Worm (Caenorhabditis elegans) whole organism, L1 larva: Measurements from ENCODE around the gene bet-2.
A peak's percentile ranks its signal among the peaks of the same experiment; 100 is the strongest.

Experiments
- alr-1 ChIP-seq: fragments of 200-800 bp; sonication (Bioruptor generic); optimal IDR thresholded peaks from 2 replicates; lab custom pipeline; 2018; ENCODE audit warnings: borderline replicate concordance, mild to moderate bottlenecking, missing genetic modification characterization, missing compliant biosample characterization
- aly-2 ChIP-seq: fragments of 150-350 bp; optimal IDR thresholded peaks from 2 replicates; lab custom pipeline; 2014; ENCODE audit warnings: missing biosample characterization, missing genetic modification characterization
- ama-1 ChIP-seq: fragments of 150-350 bp; optimal IDR thresholded peaks from 2 replicates; lab custom pipeline; 2014
- efl-1 ChIP-seq, 4 experiments: fragments of 150-350 bp; optimal IDR thresholded peaks in 3 of 4; peaks in 1 of 4; 1 replicate in 1 of 4; 2 replicates in 3 of 4; lab custom pipeline; 2014; ENCODE audit warnings: missing biosample characterization in 2 of 4, missing genetic modification characterization in 2 of 4, missing genetic modification reagents in 2 of 4
- egl-13 ChIP-seq: sonication (generic microtip); optimal IDR thresholded peaks from 2 replicates; lab custom pipeline; 2016; ENCODE audit warnings: missing genotype, missing genetic modification reagents, missing genetic modification characterization, missing compliant biosample characterization
- egl-27 ChIP-seq, 2 experiments: fragments of 150-350 bp in 1 of 2; sonication (generic microtip); optimal IDR thresholded peaks; 3 replicates each; lab custom pipeline; 2017 to 2018; ENCODE audit warnings: missing biosample characterization in 2 of 2, missing genetic modification characterization in 2 of 2, missing genetic modification reagents in 2 of 2
- elt-2 ChIP-seq: sonication (generic microtip); optimal IDR thresholded peaks from 2 replicates; lab custom pipeline; 2016; ENCODE audit warnings: missing genetic modification characterization, mild to moderate bottlenecking, inconsistent platforms, missing compliant biosample characterization, missing genetic modification reagents
- fkh-8 ChIP-seq: sonication (generic microtip); optimal IDR thresholded peaks from 2 replicates; lab custom pipeline; 2016; ENCODE audit warnings: mild to moderate bottlenecking, missing genetic modification characterization, missing compliant biosample characterization
- fos-1 ChIP-seq: fragments of 150-350 bp; optimal IDR thresholded peaks from 2 replicates; lab custom pipeline; 2014; ENCODE audit warnings: missing biosample characterization, missing genetic modification characterization
- hlh-17 ChIP-seq: fragments of 200-800 bp; sonication (Bioruptor generic); optimal IDR thresholded peaks from 2 replicates; lab custom pipeline; 2018; ENCODE audit warnings: missing genetic modification characterization, mild to moderate bottlenecking, missing compliant biosample characterization, moderate library complexity, borderline replicate concordance
- hlh-4 ChIP-seq: sonication (generic microtip); optimal IDR thresholded peaks from 2 replicates; lab custom pipeline; 2016; ENCODE audit warnings: mild to moderate bottlenecking, missing genetic modification characterization, missing compliant biosample characterization
- lin-14 ChIP-seq: fragments of 200-800 bp; sonication (Bioruptor generic); optimal IDR thresholded peaks from 2 replicates; lab custom pipeline; 2018; ENCODE audit warnings: mild to moderate bottlenecking, missing genetic modification characterization, moderate library complexity, missing compliant biosample characterization
- lin-15B ChIP-seq: fragments of 150-350 bp; sonication (generic microtip); optimal IDR thresholded peaks from 3 replicates; lab custom pipeline; 2014; ENCODE audit warnings: missing biosample characterization, missing genetic modification characterization
- lin-35 ChIP-seq, 2 experiments: fragments of 150-350 bp; optimal IDR thresholded peaks; 2 replicates each; lab custom pipeline; 2014; ENCODE audit warnings: missing biosample characterization in 2 of 2, missing genetic modification characterization in 2 of 2, missing genetic modification reagents in 2 of 2
- mep-1 ChIP-seq: fragments of 150-350 bp; optimal IDR thresholded peaks from 2 replicates; lab custom pipeline; 2014; ENCODE audit warnings: missing biosample characterization, missing genetic modification characterization
- nhr-12 ChIP-seq: sonication (generic microtip); optimal IDR thresholded peaks from 2 replicates; lab custom pipeline; 2017; ENCODE audit warnings: missing biosample characterization, missing genetic modification characterization
- nhr-20 ChIP-seq: sonication (generic microtip); optimal IDR thresholded peaks from 2 replicates; lab custom pipeline; 2016; ENCODE audit warnings: mild to moderate bottlenecking, missing genetic modification characterization, missing compliant biosample characterization
- nhr-28 ChIP-seq: fragments of 150-350 bp; optimal IDR thresholded peaks from 2 replicates; lab custom pipeline; 2014; ENCODE audit warnings: missing biosample characterization, missing genetic modification characterization
- nhr-47 ChIP-seq: sonication (generic microtip); optimal IDR thresholded peaks from 2 replicates; lab custom pipeline; 2016; ENCODE audit warnings: mild to moderate bottlenecking, missing genetic modification characterization, moderate library complexity, missing compliant biosample characterization
- nhr-71 ChIP-seq: sonication (generic microtip); optimal IDR thresholded peaks from 2 replicates; lab custom pipeline; 2016; ENCODE audit warnings: mild to moderate bottlenecking, missing genetic modification characterization, moderate library complexity, missing compliant biosample characterization
- pax-3 ChIP-seq: fragments of 200-800 bp; sonication (Bioruptor generic); optimal IDR thresholded peaks from 2 replicates; lab custom pipeline; 2018; ENCODE audit warnings: mild to moderate bottlenecking, missing genetic modification characterization, moderate library complexity, missing compliant biosample characterization
- skn-1 ChIP-seq: fragments of 150-350 bp; optimal IDR thresholded peaks from 2 replicates; lab custom pipeline; 2014; ENCODE audit warnings: missing biosample characterization, missing genetic modification characterization
- sptf-1 ChIP-seq: fragments of 150-350 bp; optimal IDR thresholded peaks from 2 replicates; lab custom pipeline; 2014; ENCODE audit warnings: missing biosample characterization, missing genetic modification characterization
- swsn-7 ChIP-seq: sonication (generic microtip); optimal IDR thresholded peaks from 2 replicates; lab custom pipeline; 2016; ENCODE audit warnings: missing genetic modification characterization, missing compliant biosample characterization
- unc-62 ChIP-seq: fragments of 150-350 bp; optimal IDR thresholded peaks from 2 replicates; lab custom pipeline; 2014; ENCODE audit warnings: missing biosample characterization, missing genetic modification reagents, missing genetic modification characterization
- unc-98 ChIP-seq: fragments of 200-800 bp; sonication (Bioruptor generic); IDR thresholded peaks from 2 replicates; pipeline ENCODE4 v1.3.6; 2022; ENCODE audit warnings: missing genetic modification characterization, missing compliant biosample characterization
- vab-15 ChIP-seq: sonication (generic microtip); optimal IDR thresholded peaks from 2 replicates; lab custom pipeline; 2017; ENCODE audit warnings: missing genotype, mild to moderate bottlenecking, missing genetic modification characterization, missing compliant biosample characterization
- xbp-1 ChIP-seq: sonication (generic microtip); optimal IDR thresholded peaks from 2 replicates; lab custom pipeline; 2016; ENCODE audit warnings: missing genetic modification characterization, missing compliant biosample characterization
- ztf-11 ChIP-seq, 2 experiments: sonication (generic microtip); optimal IDR thresholded peaks; 2 replicates each; lab custom pipeline; 2016 to 2017; ENCODE audit warnings: missing genetic modification characterization in 2 of 2, missing biosample characterization in 1 of 2, missing compliant biosample characterization in 1 of 2

The bet-2 gene

ce11 chrX:10528993-10529392 lies 40.1 kb upstream of the bet-2 start, which contains the start of the genes F14F3.5 and slcf-1:
Gene F14F3.5 (minus strand): TSS chrX:10529226.
Gene slcf-1 (plus strand): TSS chrX:10529294.
- TF ChIP-seq nhr-12 (no peak), elt-2 (peak; percentile 75), sptf-1 (tag; lab: Kevin White, UChicago) (no peak), hlh-4 (tag; lab: Kevin White, UChicago) (no peak), skn-1 (tag; lab: Kevin White, UChicago) (no peak)

ce11 chrX:10532180-10532833 lies 36.8 kb upstream of the bet-2 start:
- TF ChIP-seq pax-3 (tag; lab: Kevin White, UChicago) (no peak), lin-35 (GFP tag; optimal IDR thresholded peaks at IDR 0.05; lab: Kevin White, UChicago) (peak in 1 of 2 experiments; percentile 38), elt-2 (peak; percentile 93), nhr-28 (tag; lab: Kevin White, UChicago) (no peak), egl-13 (tag; lab: Kevin White, UChicago) (peak; percentile 26), nhr-20 (tag; lab: Kevin White, UChicago) (peak; percentile 18), lin-14 (no peak), nhr-71 (peak; percentile 15)

- TF ChIP-seq elt-2: peak; percentile 60
- TF ChIP-seq mep-1 (tag; lab: Kevin White, UChicago): no peak
- TF ChIP-seq, all 84 proteins: peak for 1
Measured at ce11 chrX:10533447-10533846, 35.6 kb upstream of the bet-2 start, which contains the start of gene glo-3. Gene glo-3 (plus strand): TSS chrX:10533699.

DNA sequence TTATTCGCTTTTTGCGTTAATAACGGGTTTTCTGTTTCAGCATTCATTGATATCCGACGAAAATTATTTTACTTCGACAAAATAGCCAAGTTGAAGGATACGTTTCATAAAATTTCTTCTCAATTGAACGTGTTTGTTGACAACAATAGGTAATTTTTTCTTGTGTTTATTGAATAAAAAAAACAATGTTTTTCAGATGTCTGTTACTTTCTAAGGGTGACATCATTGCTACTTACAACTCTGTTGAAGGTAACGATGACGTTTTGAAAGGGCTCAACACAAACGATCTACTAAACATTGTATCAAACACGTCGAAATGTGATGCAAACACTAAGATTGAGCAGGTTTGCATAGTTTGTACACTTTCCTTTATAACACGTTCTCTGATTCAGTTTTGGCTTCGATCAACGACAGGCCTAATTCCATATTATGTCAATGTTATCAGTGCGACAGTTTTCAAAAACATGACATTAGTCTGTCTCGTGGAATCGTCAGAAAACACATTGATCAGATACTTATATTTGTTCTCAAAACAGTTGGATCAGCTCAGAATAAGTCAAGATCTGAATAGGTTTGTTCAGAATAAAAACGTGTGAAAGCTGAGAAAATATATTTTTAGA lies 34.3 kb upstream of the bet-2 start:
- TF ChIP-seq elt-2 (peak; percentile 2), aly-2 (tag; lab: Kevin White, UChicago) (no peak), efl-1 (optimal IDR thresholded peaks at IDR 0.05; lab: Kevin White, UChicago) (no peak), efl-1 (GFP tag; optimal IDR thresholded peaks at IDR 0.05 in 1 of 2; lab: Kevin White, UChicago) (peak in 1 of 2 experiments; percentile 62), nhr-47 (tag; lab: Kevin White, UChicago) (no peak)
- TF ChIP-seq, all 84 proteins: peak for 2

- TF ChIP-seq lin-15B (tag; lab: Kevin White, UChicago) (no peak), fkh-8 (tag; lab: Kevin White, UChicago) (no peak), egl-27 (tag; optimal IDR thresholded peaks at IDR 0.05; lab: Kevin White, UChicago) (no peak), vab-15 (tag; lab: Kevin White, UChicago) (no peak), ztf-11 (tag; optimal IDR thresholded peaks at IDR 0.05; lab: Kevin White, UChicago) (no peak), alr-1 (tag; lab: Kevin White, UChicago) (no peak)
Measured at ce11 chrX:10541789-10542188, 27.3 kb upstream of the bet-2 start.

DNA sequence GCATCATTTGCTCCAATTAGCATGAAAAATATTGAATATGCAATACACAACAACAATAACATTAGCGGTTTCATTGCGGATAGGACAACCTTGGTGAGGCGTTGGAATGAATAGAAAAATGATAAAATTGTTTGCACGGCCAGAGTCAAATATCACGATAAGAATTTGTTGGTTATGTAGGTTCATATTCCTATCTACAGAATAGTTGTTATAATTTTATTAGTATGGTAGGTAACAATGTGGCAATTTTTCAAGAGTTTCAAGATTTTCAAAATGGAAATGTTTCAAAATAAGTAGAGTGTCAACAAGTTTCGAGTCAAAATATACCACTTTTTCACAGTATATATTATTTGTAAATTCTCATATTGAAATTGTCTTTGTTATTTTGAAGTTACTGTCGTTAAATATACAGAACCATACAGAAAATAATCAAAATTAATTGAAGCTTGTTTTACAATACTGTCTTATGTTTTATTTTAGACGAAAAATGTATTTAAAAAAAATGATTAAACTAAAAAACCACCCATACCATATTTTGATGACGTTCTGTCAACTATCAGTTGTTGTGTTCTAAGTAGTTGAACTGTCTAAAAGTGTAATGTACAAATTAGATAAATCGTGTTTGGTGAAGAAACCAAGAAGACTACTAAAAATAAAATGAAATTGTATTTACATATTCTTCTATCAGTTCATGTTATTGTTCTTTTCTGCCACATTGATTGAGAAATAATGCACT lies 26.6 kb upstream of the bet-2 start, which contains the start of the genes F59F5.3 and F59F5.4:
Gene F59F5.3, minus strand, starts transcription at position 101 of the 736 bp plus-strand sequence.
Gene F59F5.4, plus strand, starts transcription at position 686 of the 736 bp plus-strand sequence.
- TF ChIP-seq unc-98 (no peak), alr-1 (tag; lab: Kevin White, UChicago) (no peak), elt-2 (peak; percentile 19), ama-1 (lab: Kevin White, UChicago) (no peak), swsn-7 (tag; lab: Kevin White, UChicago) (no peak)

- no peak for TF ChIP-seq sptf-1 (tag; lab: Kevin White, UChicago)
- no peak for TF ChIP-seq egl-13 (tag; lab: Kevin White, UChicago)
- TF ChIP-seq fos-1: no peak
- no peak for TF ChIP-seq xbp-1 (tag; lab: Kevin White, UChicago)
- no peak for TF ChIP-seq hlh-17 (GFP tag; lab: Kevin White, UChicago)
- no peak for TF ChIP-seq unc-62 (GFP tag; lab: Kevin White, UChicago)
- no peak for TF ChIP-seq lin-35 (GFP tag; optimal IDR thresholded peaks at IDR 0.05; lab: Kevin White, UChicago)
Measured at ce11 chrX:10545716-10546115, 23.4 kb upstream of the bet-2 start, which contains the start of gene F59F5.5. Gene F59F5.5 (plus strand): TSS chrX:10546016.
